Fruit fly (Drosophila melanogaster): ENCODE results near the gene pira.

pira gene

dm6 chrX:12724287-12725186 lies 38.9 kb downstream of the pira start (continued):
- TF ChIP-seq phol (tag; optimal IDR thresholded peaks at IDR 0.05) (peak; percentile 54), CG30020 (tag; optimal IDR thresholded peaks at IDR 0.05) (no peak), CG8359 (GFP tag; optimal IDR thresholded peaks at IDR 0.05; ENCODE audit: borderline replicate concordance) (no peak), wdn (GFP tag; IDR thresholded peaks at IDR 0.05) (no peak), CG6654 (GFP tag; optimal IDR thresholded peaks at IDR 0.05) (no peak), CG43689 (GFP tag; IDR thresholded peaks at IDR 0.05) (no peak), tx (GFP tag; optimal IDR thresholded peaks at IDR 0.05) (no peak), wor (GFP tag; IDR thresholded peaks at IDR 0.05) (no peak), Awh (GFP tag; IDR thresholded peaks at IDR 0.05) (no peak), hb (GFP tag; IDR thresholded peaks at IDR 0.05; ENCODE audit: partially characterized antibody) (no peak), ems (GFP tag; optimal IDR thresholded peaks at IDR 0.05) (no peak), CG10431 (GFP tag; optimal IDR thresholded peaks at IDR 0.05) (no peak), Stat92E (GFP tag; optimal IDR thresholded peaks at IDR 0.05) (no peak), CG31224 (GFP tag; IDR thresholded peaks at IDR 0.05) (no peak), CG17361 (GFP tag; IDR thresholded peaks at IDR 0.05) (peak; percentile 74), dmrt99B (tag; optimal IDR thresholded peaks at IDR 0.05) (peak; percentile 56), Oli (tag; optimal IDR thresholded peaks at IDR 0.05) (peak; percentile 56), Lhr (GFP tag; optimal IDR thresholded peaks at IDR 0.05) (no peak), ap (GFP tag; IDR thresholded peaks at IDR 0.05) (no peak), Eip74EF (GFP tag; optimal IDR thresholded peaks at IDR 0.05) (peak in 1 of 2 experiments; percentile 10), CoRest (tag; optimal IDR thresholded peaks at IDR 0.05) (peak; percentile 47), HHEX (GFP tag; optimal IDR thresholded peaks at IDR 0.05) (no peak), NC2α (GFP tag; optimal IDR thresholded peaks at IDR 0.05) (no peak), Sox100B (GFP tag; optimal IDR thresholded peaks at IDR 0.05) (peak; percentile 47), pzg (GFP tag; optimal IDR thresholded peaks at IDR 0.05) (no peak), pan (optimal IDR thresholded peaks at IDR 0.05) (no peak), pan (GFP tag; optimal IDR thresholded peaks at IDR 0.05 in 1 of 2, IDR thresholded peaks at IDR 0.05 in 1 of 2) (no peak), CG15269 (tag; optimal IDR thresholded peaks at IDR 0.05) (no peak), CG13624 (GFP tag; optimal IDR thresholded peaks at IDR 0.05) (no peak), MESR4 (GFP tag; optimal IDR thresholded peaks at IDR 0.05) (no peak), croc (GFP tag; conservative IDR thresholded peaks at IDR 0.05) (no peak), dan (GFP tag; IDR thresholded peaks at IDR 0.05) (no peak), CG15696 (tag; optimal IDR thresholded peaks at IDR 0.05) (no peak), Rx (GFP tag; IDR thresholded peaks at IDR 0.05) (no peak), Hand (GFP tag; optimal IDR thresholded peaks at IDR 0.05) (no peak), CG11398 (GFP tag; optimal IDR thresholded peaks at IDR 0.05) (no peak), eyg (GFP tag; optimal IDR thresholded peaks at IDR 0.05) (no peak), psq (GFP tag; optimal IDR thresholded peaks at IDR 0.05) (no peak), onecut (GFP tag; IDR thresholded peaks at IDR 0.05) (no peak), sug (tag; optimal IDR thresholded peaks at IDR 0.05) (no peak), CG8388 (GFP tag; optimal IDR thresholded peaks at IDR 0.05) (peak; percentile 0), CG12071 (GFP tag; optimal IDR thresholded peaks at IDR 0.05) (no peak), shn (GFP tag; optimal IDR thresholded peaks at IDR 0.05) (peak; percentile 11), eve (GFP tag; optimal IDR thresholded peaks at IDR 0.05) (peak in 1 of 2 experiments; percentile 86), Atf3 (GFP tag; optimal IDR thresholded peaks at IDR 0.05) (no peak), p53 (GFP tag; optimal IDR thresholded peaks at IDR 0.05) (no peak), ase (GFP tag; IDR thresholded peaks at IDR 0.05) (no peak), ind (GFP tag; optimal IDR thresholded peaks at IDR 0.05) (no peak), chinmo (GFP tag; IDR thresholded peaks at IDR 0.05; ENCODE audit: partially characterized antibody) (peak; percentile 91)

Data from whole organism, embryonic.